Fruit fly (Drosophila melanogaster) whole organism, wandering third instar larva: ENCODE measurements around the gene CG3769.

ENCODE experiments used
- Abd-B ChIP-seq: fragments of >200 bp; optimal IDR thresholded peaks from 2 replicates; lab custom pipeline; 2017; ENCODE audit warnings: missing biosample characterization, missing genetic modification characterization
- CG32264 ChIP-seq: fragments of 200-800 bp; sonication (Bioruptor generic); optimal IDR thresholded peaks from 2 replicates; lab custom pipeline; 2016; ENCODE audit warnings: missing biosample characterization, missing genetic modification characterization
- CrebA ChIP-seq: fragments of 200-800 bp; sonication (Bioruptor generic); optimal IDR thresholded peaks from 2 replicates; lab custom pipeline; 2016; ENCODE audit warnings: missing biosample characterization, mild to moderate bottlenecking, missing genetic modification characterization, borderline replicate concordance
- Dfd ChIP-seq: fragments of >200 bp; optimal IDR thresholded peaks from 2 replicates; lab custom pipeline; 2017; ENCODE audit warnings: missing biosample characterization, missing genetic modification characterization
- Dif ChIP-seq: fragments of 200-275, 200-300 bp; sonication (Bioruptor generic); optimal IDR thresholded peaks from 2 replicates; lab custom pipeline; 2018; ENCODE audit warnings: missing biosample characterization, missing genetic modification characterization; ENCODE audit not compliant: partially characterized antibody
- GATAd ChIP-seq: sonication (Bioruptor generic); optimal IDR thresholded peaks from 2 replicates; lab custom pipeline; 2016; ENCODE audit warnings: missing biosample characterization, missing genetic modification characterization
- Hnf4 ChIP-seq: fragments of 200-800 bp; sonication (Bioruptor generic); optimal IDR thresholded peaks from 2 replicates; lab custom pipeline; 2016; ENCODE audit warnings: missing biosample characterization, mild to moderate bottlenecking, missing genetic modification characterization
- Mio ChIP-seq: sonication (Bioruptor generic); optimal IDR thresholded peaks from 2 replicates; lab custom pipeline; 2016; ENCODE audit warnings: missing biosample characterization, missing genetic modification characterization
- Myc ChIP-seq: fragments of >200 bp; optimal IDR thresholded peaks from 2 replicates; lab custom pipeline; 2017
- OdsH ChIP-seq: fragments of 200-800 bp; sonication (Bioruptor generic); optimal IDR thresholded peaks from 2 replicates; lab custom pipeline; 2016; ENCODE audit warnings: missing biosample characterization, mild to moderate bottlenecking, missing genetic modification characterization
- Rel ChIP-seq, 2 experiments: fragments of 200-800 bp; sonication (Bioruptor generic) in 1 of 2; optimal IDR thresholded peaks; 2 replicates in 1 of 2; 3 replicates in 1 of 2; lab custom pipeline; 2016 to 2019; ENCODE audit warnings: mild to moderate bottlenecking in 2 of 2, missing biosample characterization in 2 of 2, missing genetic modification characterization in 2 of 2, moderate library complexity in 1 of 2
- Sp1 ChIP-seq: fragments of 200-800 bp; sonication (Bioruptor generic); optimal IDR thresholded peaks from 3 replicates; lab custom pipeline; 2019; ENCODE audit warnings: missing biosample characterization, mild to moderate bottlenecking, missing genetic modification characterization, moderate library complexity
- Vsx2 ChIP-seq: fragments of 200-300, 225-300 bp; sonication (Bioruptor generic); optimal IDR thresholded peaks from 2 replicates; lab custom pipeline; 2018; ENCODE audit warnings: missing biosample characterization, missing genetic modification characterization; ENCODE audit not compliant: partially characterized antibody
- br ChIP-seq: fragments of 200-800 bp; sonication (Bioruptor generic); optimal IDR thresholded peaks from 2 replicates; lab custom pipeline; 2016; ENCODE audit warnings: missing biosample characterization, missing genetic modification characterization
- brk ChIP-seq: fragments of 200-800 bp; sonication (Bioruptor generic); optimal IDR thresholded peaks from 2 replicates; lab custom pipeline; 2016; ENCODE audit warnings: missing biosample characterization, mild to moderate bottlenecking, missing genetic modification characterization
- dl ChIP-seq, 2 experiments: fragments of 175-275, 200-275 bp in 1 of 2; fragments of 200-275 bp in 1 of 2; sonication (Bioruptor generic); optimal IDR thresholded peaks; lab custom pipeline; 2018; ENCODE audit warnings: mild to moderate bottlenecking in 2 of 2, missing biosample characterization in 2 of 2, missing genetic modification characterization in 2 of 2, moderate library complexity in 2 of 2; ENCODE audit not compliant: partially characterized antibody in 2 of 2, insufficient read depth in 1 of 2
- dmrt93B ChIP-seq: fragments of 200-800 bp; sonication (Bioruptor generic); optimal IDR thresholded peaks from 2 replicates; lab custom pipeline; 2018; ENCODE audit warnings: missing biosample characterization, mild to moderate bottlenecking, missing genetic modification characterization
- ey ChIP-seq: fragments of 200-800 bp; sonication (Bioruptor generic); optimal IDR thresholded peaks from 2 replicates; lab custom pipeline; 2016; ENCODE audit warnings: missing biosample characterization, missing genetic modification characterization
- lola ChIP-seq: fragments of >200 bp; optimal IDR thresholded peaks from 2 replicates; lab custom pipeline; 2017; ENCODE audit warnings: missing biosample characterization, missing genetic modification characterization

Gene CG3769

dm6 chr2L:9459372-9460091, 24.3 kb downstream of the CG3769 start:
- TF ChIP-seq lola: no peak
- TF ChIP-seq Dif (GFP tag; lab: Kevin White, UChicago): peak; percentile 30
- peak; percentile 3 for TF ChIP-seq br (GFP tag; lab: Kevin White, UChicago)

- TF ChIP-seq CrebA (GFP tag; lab: Kevin White, UChicago): no peak
- no peak for TF ChIP-seq Rel (GFP tag; optimal IDR thresholded peaks at IDR 0.05; lab: Kevin White, UChicago)
- TF ChIP-seq Rel (tag; optimal IDR thresholded peaks at IDR 0.05; lab: Kevin White, UChicago): peak; percentile 59
Measured at dm6 chr2L:9460092-9460473, 24.9 kb downstream of the CG3769 start.

- no peak for TF ChIP-seq OdsH (GFP tag; lab: Kevin White, UChicago)
- peak; percentile 0 for TF ChIP-seq brk (GFP tag; lab: Kevin White, UChicago)
- TF ChIP-seq Mio (GFP tag; lab: Kevin White, UChicago): no peak
- no peak for TF ChIP-seq Myc (lab: Kevin White, UChicago)
- TF ChIP-seq Sp1 (GFP tag; lab: Kevin White, UChicago): no peak
- no peak for TF ChIP-seq GATAd
- TF ChIP-seq Dif (GFP tag; lab: Kevin White, UChicago): no peak
Measured at dm6 chr2L:9464455-9465063, 29.4 kb downstream of the CG3769 start.

dm6 chr2L:9467392-9467791, 32.2 kb downstream of the CG3769 start:
- TF ChIP-seq dmrt93B (GFP tag; lab: Kevin White, UChicago): no peak
- no peak for TF ChIP-seq Hnf4
- TF ChIP-seq br (GFP tag; lab: Kevin White, UChicago): no peak
- no peak for TF ChIP-seq CG32264 (GFP tag; lab: Kevin White, UChicago)
- TF ChIP-seq Rel (GFP tag; optimal IDR thresholded peaks at IDR 0.05; lab: Kevin White, UChicago): no peak
- TF ChIP-seq Rel (tag; optimal IDR thresholded peaks at IDR 0.05; lab: Kevin White, UChicago): no peak
- TF ChIP-seq Dfd: no peak
- TF ChIP-seq Abd-B (GFP tag; lab: Kevin White, UChicago): no peak
- no peak for TF ChIP-seq Vsx2 (GFP tag; lab: Kevin White, UChicago)
- no peak for TF ChIP-seq ey (GFP tag; lab: Kevin White, UChicago)
- no peak for TF ChIP-seq dl (GFP tag; optimal IDR thresholded peaks at IDR 0.05; lab: Kevin White, UChicago; ENCODE audit: insufficient read depth in 1 of 2, partially characterized antibody in 2 of 2)
- TF ChIP-seq GATAd: no peak
- no peak for TF ChIP-seq Myc (lab: Kevin White, UChicago)
